Fruit fly (Drosophila melanogaster) whole organism, embryonic: ENCODE results near the gene CG9114.

Source experiments
- Adf1 ChIP-seq: fragments of 200-800 bp; sonication (Bioruptor generic); IDR thresholded peaks from 2 replicates; pipeline ENCODE4 v1.3.6; 2022; ENCODE audit warnings: missing biosample characterization, missing genetic modification characterization
- CG10147 ChIP-seq: fragments of 200-800 bp; sonication (Bioruptor generic); optimal IDR thresholded peaks from 2 replicates; lab custom pipeline; 2019; ENCODE audit warnings: missing biosample characterization, mild to moderate bottlenecking, missing genetic modification characterization, moderate library complexity
- CG10267 ChIP-seq: fragments of 200-800 bp; sonication (Bioruptor generic); optimal IDR thresholded peaks from 2 replicates; lab custom pipeline; 2018; ENCODE audit warnings: missing biosample characterization, mild to moderate bottlenecking, missing genetic modification characterization, moderate library complexity
- CG10959 ChIP-seq: fragments of 200-800 bp; sonication (Bioruptor generic); IDR thresholded peaks from 2 replicates; pipeline ENCODE4 v1.3.6; 2022; ENCODE audit warnings: missing biosample characterization, missing genetic modification characterization
- CG11398 ChIP-seq: fragments of 200-800 bp; sonication (Bioruptor generic); optimal IDR thresholded peaks from 2 replicates; lab custom pipeline; 2016; ENCODE audit warnings: missing biosample characterization, missing genetic modification characterization
- CG14710 ChIP-seq: fragments of 200-800 bp; sonication (Bioruptor generic); optimal IDR thresholded peaks from 3 replicates; lab custom pipeline; 2019; ENCODE audit warnings: missing biosample characterization, mild to moderate bottlenecking, missing genetic modification characterization, moderate library complexity
- CG15073 ChIP-seq: fragments of 200-800 bp; sonication (Bioruptor generic); optimal IDR thresholded peaks from 2 replicates; lab custom pipeline; 2016; ENCODE audit warnings: missing biosample characterization, missing genetic modification characterization
- CG15696 ChIP-seq: fragments of 200-800 bp; sonication (Bioruptor generic); optimal IDR thresholded peaks from 2 replicates; lab custom pipeline; 2019; ENCODE audit warnings: missing biosample characterization, mild to moderate bottlenecking, missing genetic modification characterization, moderate library complexity
- CG16815 ChIP-seq: fragments of 200-800 bp; sonication (Bioruptor generic); optimal IDR thresholded peaks from 3 replicates; lab custom pipeline; 2017; ENCODE audit warnings: missing biosample characterization, mild to moderate bottlenecking, missing genetic modification characterization
- CG17568 ChIP-seq: fragments of 200-800 bp; sonication (Bioruptor generic); optimal IDR thresholded peaks from 2 replicates; lab custom pipeline; 2018; ENCODE audit warnings: missing biosample characterization, mild to moderate bottlenecking, missing genetic modification characterization, moderate library complexity
- CG2116 ChIP-seq: fragments of 200-800 bp; sonication (Bioruptor generic); optimal IDR thresholded peaks from 3 replicates; lab custom pipeline; 2018; ENCODE audit warnings: missing biosample characterization, mild to moderate bottlenecking, missing genetic modification characterization
- CG31388 ChIP-seq: fragments of 200-800 bp; sonication (Bioruptor generic); optimal IDR thresholded peaks from 2 replicates; lab custom pipeline; 2016; ENCODE audit warnings: missing biosample characterization, missing genetic modification characterization
- CG3726 ChIP-seq: fragments of 200-800 bp; sonication (Bioruptor generic); IDR thresholded peaks from 3 replicates; pipeline ENCODE4, ENCODE4 v1.3.6; 2022; ENCODE audit warnings: missing biosample characterization, missing genetic modification characterization
- CG3838 ChIP-seq: fragments of 200-800 bp; sonication (Bioruptor generic); optimal IDR thresholded peaks from 3 replicates; lab custom pipeline; 2016; ENCODE audit warnings: missing biosample characterization, missing genetic modification characterization
- CG6791 ChIP-seq: fragments of 200-800 bp; sonication (Bioruptor generic); IDR thresholded peaks from 3 replicates; pipeline ENCODE4 v1.3.6; 2022; ENCODE audit warnings: missing biosample characterization, missing genetic modification characterization; ENCODE audit not compliant: partially characterized antibody
- CG7372 ChIP-seq: fragments of 200-800 bp; sonication (Bioruptor generic); IDR thresholded peaks from 2 replicates; pipeline ENCODE4 v1.3.6; 2022; ENCODE audit warnings: missing biosample characterization, missing genetic modification characterization
- CG7556 ChIP-seq: fragments of 200-800 bp; sonication (Bioruptor generic); optimal IDR thresholded peaks from 2 replicates; lab custom pipeline; 2017; ENCODE audit warnings: missing biosample characterization, mild to moderate bottlenecking, missing genetic modification characterization
- CG9437 ChIP-seq: fragments of 200-800 bp; sonication (Bioruptor generic); optimal IDR thresholded peaks from 2 replicates; lab custom pipeline; 2018; ENCODE audit warnings: missing biosample characterization, mild to moderate bottlenecking, missing genetic modification characterization
- Chrac-16 ChIP-seq: fragments of 200-800 bp; sonication (Bioruptor generic); optimal IDR thresholded peaks from 3 replicates; lab custom pipeline; 2016; ENCODE audit warnings: missing biosample characterization, missing genetic modification characterization
- CkIIα-i1 ChIP-seq: fragments of 200-800 bp; sonication (Bioruptor generic); IDR thresholded peaks from 2 replicates; pipeline ENCODE4 v1.3.6; 2022; ENCODE audit warnings: missing biosample characterization, missing genetic modification characterization
- CrebB ChIP-seq: fragments of 200-800 bp; sonication (Bioruptor generic); optimal IDR thresholded peaks from 3 replicates; lab custom pipeline; 2018; ENCODE audit warnings: missing biosample characterization, mild to moderate bottlenecking, missing genetic modification characterization
- Dad ChIP-seq: fragments of 200-800 bp; sonication (Bioruptor generic); optimal IDR thresholded peaks from 3 replicates; lab custom pipeline; 2016; ENCODE audit warnings: missing biosample characterization, missing genetic modification characterization
- Dek ChIP-seq: fragments of 200-800 bp; sonication (Bioruptor generic); optimal IDR thresholded peaks from 3 replicates; lab custom pipeline; 2019; ENCODE audit warnings: missing biosample characterization, mild to moderate bottlenecking, missing genetic modification characterization, moderate library complexity
- Dip3 ChIP-seq: fragments of 200-800 bp; sonication (Bioruptor generic); optimal IDR thresholded peaks from 3 replicates; lab custom pipeline; 2016; ENCODE audit warnings: missing biosample characterization, missing genetic modification characterization
- Lhr ChIP-seq: fragments of 200-800 bp; sonication (Bioruptor generic); optimal IDR thresholded peaks from 3 replicates; lab custom pipeline; 2017; ENCODE audit warnings: mild to moderate bottlenecking, missing biosample characterization, missing genetic modification reagents, missing genetic modification characterization
- Lpt ChIP-seq: fragments of >200 bp; optimal IDR thresholded peaks from 2 replicates; lab custom pipeline; 2018; ENCODE audit warnings: missing biosample characterization, missing genetic modification characterization
- Pdp1 ChIP-seq, 2 experiments: fragments of 200-800 bp; sonication (Bioruptor generic); optimal IDR thresholded peaks; 3 replicates each; lab custom pipeline; 2016; ENCODE audit warnings: missing biosample characterization in 2 of 2, missing genetic modification characterization in 2 of 2, mild to moderate bottlenecking in 1 of 2, moderate library complexity in 1 of 2
- Ptx1 ChIP-seq: fragments of 200-800 bp; sonication (Bioruptor generic); IDR thresholded peaks from 2 replicates; pipeline ENCODE4 v1.3.6; 2022; ENCODE audit warnings: missing biosample characterization, missing genetic modification characterization
- Scr ChIP-seq: fragments of 200-800 bp; sonication (Bioruptor generic); IDR thresholded peaks from 2 replicates; pipeline ENCODE4 v1.3.6; 2022; ENCODE audit warnings: missing biosample characterization, missing genetic modification characterization; ENCODE audit not compliant: partially characterized antibody
- Spps ChIP-seq: fragments of 200-800 bp; sonication (Bioruptor generic); optimal IDR thresholded peaks from 2 replicates; lab custom pipeline; 2018; ENCODE audit warnings: missing biosample characterization, mild to moderate bottlenecking, missing genetic modification characterization
- cg ChIP-seq: fragments of 200-800 bp; sonication (Bioruptor generic); optimal IDR thresholded peaks from 3 replicates; lab custom pipeline; 2019; ENCODE audit warnings: missing biosample characterization, mild to moderate bottlenecking, missing genetic modification characterization, moderate library complexity
- chinmo ChIP-seq: fragments of 200-800 bp; sonication (Bioruptor generic); IDR thresholded peaks from 4 replicates; pipeline ENCODE4 v1.3.6; 2022; ENCODE audit warnings: missing biosample characterization, missing genetic modification characterization; ENCODE audit not compliant: partially characterized antibody
- dm ChIP-seq: fragments of 200-800 bp; sonication (Bioruptor generic); optimal IDR thresholded peaks from 3 replicates; lab custom pipeline; 2016; ENCODE audit warnings: missing biosample characterization, missing genetic modification characterization
- gsb ChIP-seq: fragments of 200-800 bp; sonication (Bioruptor generic); IDR thresholded peaks from 2 replicates; pipeline ENCODE4 v1.3.6; 2022; ENCODE audit warnings: missing biosample characterization, missing genetic modification characterization
- kni ChIP-seq: fragments of 200-800 bp; sonication (Bioruptor generic); optimal IDR thresholded peaks from 3 replicates; lab custom pipeline; 2017; ENCODE audit warnings: mild to moderate bottlenecking, missing biosample characterization, missing genetic modification reagents, missing genetic modification characterization
- lab ChIP-seq: fragments of 200-800 bp; sonication (Bioruptor generic); optimal IDR thresholded peaks from 3 replicates; lab custom pipeline; 2017; ENCODE audit warnings: missing biosample characterization, missing genetic modification characterization, mild to moderate bottlenecking, moderate library complexity, missing genetic modification reagents
- lola ChIP-seq, 3 experiments: fragments of >200 bp in 2 of 3; fragments of 200-800 bp in 1 of 3; sonication (Bioruptor generic) in 1 of 3; optimal IDR thresholded peaks; 2 replicates each; lab custom pipeline; 2017 to 2019; ENCODE audit warnings: missing biosample characterization in 3 of 3, missing genetic modification characterization in 3 of 3, mild to moderate bottlenecking in 1 of 3, moderate library complexity in 1 of 3
- nmo ChIP-seq: fragments of 200-800 bp; sonication (Bioruptor generic); optimal IDR thresholded peaks from 2 replicates; lab custom pipeline; 2018; ENCODE audit warnings: missing biosample characterization, mild to moderate bottlenecking, missing genetic modification characterization, moderate library complexity
- oc ChIP-seq: fragments of 200-800 bp; sonication (Bioruptor generic); optimal IDR thresholded peaks from 2 replicates; lab custom pipeline; 2018; ENCODE audit warnings: missing biosample characterization, mild to moderate bottlenecking, missing genetic modification characterization, moderate library complexity
- org-1 ChIP-seq: fragments of 200-800 bp; sonication (Bioruptor generic); optimal IDR thresholded peaks from 2 replicates; lab custom pipeline; 2017; ENCODE audit warnings: missing biosample characterization, missing genetic modification characterization
- pfk ChIP-seq: fragments of 200-800 bp; sonication (Bioruptor generic); optimal IDR thresholded peaks from 2 replicates; lab custom pipeline; 2018; ENCODE audit warnings: missing biosample characterization, mild to moderate bottlenecking, missing genetic modification characterization, moderate library complexity
- pho ChIP-seq: fragments of 200-800 bp; sonication (Bioruptor generic); optimal IDR thresholded peaks from 2 replicates; lab custom pipeline; 2016; ENCODE audit warnings: missing biosample characterization, missing genetic modification characterization
- rib ChIP-seq: fragments of 200-800 bp; sonication (Bioruptor generic); IDR thresholded peaks from 2 replicates; pipeline ENCODE4 v1.3.6; 2022; ENCODE audit warnings: missing biosample characterization, missing genetic modification characterization
- schlank ChIP-seq: fragments of 200-800 bp; sonication (Bioruptor generic); optimal IDR thresholded peaks from 2 replicates; lab custom pipeline; 2018; ENCODE audit warnings: missing biosample characterization, mild to moderate bottlenecking, missing genetic modification characterization
- sim ChIP-seq: fragments of 200-800 bp; sonication (Bioruptor generic); IDR thresholded peaks from 2 replicates; pipeline ENCODE4 v1.3.6; 2022; ENCODE audit warnings: missing biosample characterization, missing genetic modification characterization
- stc ChIP-seq: fragments of 200-800 bp; sonication (Bioruptor generic); IDR thresholded peaks from 2 replicates; pipeline ENCODE4 v1.3.6; 2022; ENCODE audit warnings: missing biosample characterization, missing genetic modification characterization
- yki ChIP-seq: fragments of >200 bp; optimal IDR thresholded peaks from 3 replicates; lab custom pipeline; 2018
- z ChIP-seq: fragments of 200-800 bp; sonication (Bioruptor generic); IDR thresholded peaks from 3 replicates; pipeline ENCODE4 v1.3.6; 2022; ENCODE audit warnings: missing biosample characterization, missing genetic modification characterization

CG9114 gene

dm6 chrX:15297963-15298297, 35.0 kb downstream of the CG9114 start:
- TF ChIP-seq lola (GFP tag; optimal IDR thresholded peaks at IDR 0.05; lab: Kevin White, UChicago), result peak in 1 of 3 experiments; percentile 61
- 0 out of 4 replicates have a peak, but pooled peaks have one; percentile 7 for TF ChIP-seq chinmo (GFP tag; lab: Robert Waterston, UW)
- TF ChIP-seq CG3838 (GFP tag; lab: Kevin White, UChicago), result no peak
- no peak for TF ChIP-seq stc (GFP tag; lab: Robert Waterston, UW)
- TF ChIP-seq CG15696, result no peak
- TF ChIP-seq kni (GFP tag; lab: Kevin White, UChicago), result no peak
- no peak for TF ChIP-seq CG16815 (GFP tag; lab: Kevin White, UChicago)
- no peak for TF ChIP-seq Dad (GFP tag; lab: Kevin White, UChicago)
- no peak for TF ChIP-seq Chrac-16 (GFP tag; lab: Kevin White, UChicago)
- no peak for TF ChIP-seq CG6791 (GFP tag; lab: Robert Waterston, UW)
- TF ChIP-seq CrebB (tag; lab: Kevin White, UChicago), result no peak
- no peak for TF ChIP-seq CG9437 (GFP tag; lab: Kevin White, UChicago)
- TF ChIP-seq CG2116, result no peak
- TF ChIP-seq Scr (GFP tag; lab: Robert Waterston, UW), result no peak
- no peak for TF ChIP-seq CG10959 (GFP tag; lab: Robert Waterston, UW)
- no peak for TF ChIP-seq CG10147 (GFP tag; lab: Kevin White, UChicago)
- no peak for TF ChIP-seq CG7372 (GFP tag; lab: Robert Waterston, UW)
- TF ChIP-seq CG14710 (tag; lab: Kevin White, UChicago), result no peak
- no peak for TF ChIP-seq CkIIα-i1
- TF ChIP-seq gsb, result no peak
- no peak for TF ChIP-seq Spps (tag; lab: Kevin White, UChicago)
- no peak for TF ChIP-seq sim (GFP tag; lab: Robert Waterston, UW)
- TF ChIP-seq yki (lab: Kevin White, UChicago), result no peak
- TF ChIP-seq Lhr (GFP tag; lab: Kevin White, UChicago), result no peak
- TF ChIP-seq CG15073, result no peak
- TF ChIP-seq Lpt (GFP tag; lab: Kevin White, UChicago), result no peak
- TF ChIP-seq nmo, result no peak
- no peak for TF ChIP-seq lab (GFP tag; lab: Kevin White, UChicago)
- TF ChIP-seq CG11398 (GFP tag; lab: Kevin White, UChicago), result no peak
- no peak for TF ChIP-seq CG17568 (GFP tag; lab: Kevin White, UChicago)
- TF ChIP-seq org-1 (GFP tag; lab: Kevin White, UChicago), result no peak
- TF ChIP-seq Pdp1 (GFP tag; optimal IDR thresholded peaks at IDR 0.05; lab: Kevin White, UChicago), result peak in 1 of 2 experiments; percentile 94
- TF ChIP-seq Adf1 (GFP tag; lab: Robert Waterston, UW), result peak; percentile 82
- no peak for TF ChIP-seq CG3726
- TF ChIP-seq Ptx1 (GFP tag; lab: Robert Waterston, UW), result no peak
- TF ChIP-seq pfk (GFP tag; lab: Kevin White, UChicago), result peak; percentile 84
- TF ChIP-seq oc (tag; lab: Kevin White, UChicago), result no peak
- TF ChIP-seq Dip3 (GFP tag; lab: Kevin White, UChicago), result no peak
- no peak for TF ChIP-seq Dek
- no peak for TF ChIP-seq schlank (tag; lab: Kevin White, UChicago)
- peak; percentile 86 for TF ChIP-seq cg
- no peak for TF ChIP-seq CG31388
- TF ChIP-seq z (GFP tag; lab: Robert Waterston, UW), result peak; percentile 87
- no peak for TF ChIP-seq pho (GFP tag; lab: Kevin White, UChicago)
- no peak for TF ChIP-seq dm (GFP tag; lab: Kevin White, UChicago)
- TF ChIP-seq CG7556, result no peak
- TF ChIP-seq CG10267 (tag; lab: Kevin White, UChicago), result no peak
- TF ChIP-seq rib (GFP tag; lab: Robert Waterston, UW), result no peak
